Fruit fly (Drosophila melanogaster) whole organism, pupa: ENCODE results near the gene Pex14.

Experiments
- CG10348 ChIP-seq: fragments of 200-800 bp; sonication (Bioruptor generic); IDR thresholded peaks from 2 replicates; pipeline ENCODE4 v1.3.6; 2022; ENCODE audit warnings: missing biosample characterization, missing genetic modification characterization
- CG12605 ChIP-seq: fragments of 200-800 bp; sonication (Bioruptor generic); IDR thresholded peaks from 2 replicates; pipeline ENCODE4 v1.3.6; 2022; ENCODE audit warnings: missing biosample characterization, missing genetic modification characterization
- CG13204 ChIP-seq: fragments of 200-800 bp; sonication (Bioruptor generic); optimal IDR thresholded peaks from 2 replicates; lab custom pipeline; 2018; ENCODE audit warnings: missing biosample characterization, mild to moderate bottlenecking, missing genetic modification characterization, moderate library complexity
- CG14655 ChIP-seq: fragments of 200-800 bp; sonication (Bioruptor generic); optimal IDR thresholded peaks from 3 replicates; lab custom pipeline; 2017; ENCODE audit warnings: mild to moderate bottlenecking, missing biosample characterization, missing genetic modification reagents, missing genetic modification characterization
- CG15710 ChIP-seq: fragments of 200-800 bp; sonication (Bioruptor generic); optimal IDR thresholded peaks from 2 replicates; lab custom pipeline; 2018; ENCODE audit warnings: missing biosample characterization, mild to moderate bottlenecking, missing genetic modification characterization, moderate library complexity
- CG17806 ChIP-seq: fragments of 200-800 bp; sonication (Bioruptor generic); optimal IDR thresholded peaks from 2 replicates; lab custom pipeline; 2018; ENCODE audit warnings: missing biosample characterization, mild to moderate bottlenecking, missing genetic modification characterization, moderate library complexity
- CG32121 ChIP-seq: fragments of 200-800 bp; sonication (Bioruptor generic); IDR thresholded peaks from 2 replicates; pipeline ENCODE4 v1.3.6; 2022; ENCODE audit warnings: missing biosample characterization, missing genetic modification characterization
- CG34367 ChIP-seq: fragments of 200-800 bp; sonication (Bioruptor generic); optimal IDR thresholded peaks from 2 replicates; lab custom pipeline; 2018; ENCODE audit warnings: missing biosample characterization, mild to moderate bottlenecking, missing genetic modification characterization
- CG4496 ChIP-seq: fragments of 200-800 bp; sonication (Bioruptor generic); IDR thresholded peaks from 3 replicates; pipeline ENCODE4 v1.3.6; 2022; ENCODE audit warnings: missing biosample characterization, missing genetic modification characterization
- CG8159 ChIP-seq: fragments of 200-800 bp; sonication (Bioruptor generic); optimal IDR thresholded peaks from 3 replicates; lab custom pipeline; 2018; ENCODE audit warnings: missing biosample characterization, mild to moderate bottlenecking, missing genetic modification characterization, moderate library complexity
- CG8301 ChIP-seq: fragments of 200-800 bp; sonication (Bioruptor generic); optimal IDR thresholded peaks from 2 replicates; lab custom pipeline; 2018; ENCODE audit warnings: missing biosample characterization, mild to moderate bottlenecking, missing genetic modification characterization
- CG9948 ChIP-seq: fragments of 200-800 bp; sonication (Bioruptor generic); optimal IDR thresholded peaks from 2 replicates; lab custom pipeline; 2018; ENCODE audit warnings: missing biosample characterization, mild to moderate bottlenecking, missing genetic modification characterization, moderate library complexity
- D1 ChIP-seq: fragments of 200-800 bp; sonication (Bioruptor generic); optimal IDR thresholded peaks from 2 replicates; lab custom pipeline; 2018; ENCODE audit warnings: missing biosample characterization, mild to moderate bottlenecking, missing genetic modification characterization, moderate library complexity
- EcR ChIP-seq: fragments of 200-800 bp; sonication (Bioruptor generic); optimal IDR thresholded peaks from 3 replicates; lab custom pipeline; 2019; ENCODE audit warnings: missing biosample characterization, missing genetic modification characterization, mild to moderate bottlenecking, moderate library complexity, missing genetic modification reagents
- Pif1A ChIP-seq: fragments of 200-800 bp; sonication (Bioruptor generic); optimal IDR thresholded peaks from 3 replicates; lab custom pipeline; 2016; ENCODE audit warnings: missing biosample characterization, missing genetic modification characterization
- Pif1B ChIP-seq: fragments of 200-800 bp; sonication (Bioruptor generic); optimal IDR thresholded peaks from 3 replicates; lab custom pipeline; 2016; ENCODE audit warnings: missing biosample characterization, missing genetic modification characterization
- Snoo ChIP-seq: fragments of 200-800 bp; sonication (Bioruptor generic); optimal IDR thresholded peaks from 3 replicates; lab custom pipeline; 2017; ENCODE audit warnings: missing biosample characterization, mild to moderate bottlenecking, missing genetic modification characterization, inconsistent platforms
- fd96Ca ChIP-seq: fragments of 200-800 bp; sonication (Bioruptor generic); IDR thresholded peaks from 3 replicates; pipeline ENCODE4 v1.3.6; 2022; ENCODE audit warnings: missing biosample characterization, missing genetic modification characterization
- gl ChIP-seq: fragments of 200-800 bp; sonication (Bioruptor generic); optimal IDR thresholded peaks from 2 replicates; lab custom pipeline; 2018; ENCODE audit warnings: missing biosample characterization, mild to moderate bottlenecking, missing genetic modification characterization
- rn ChIP-seq: fragments of 200-800 bp; sonication (Bioruptor generic); IDR thresholded peaks from 2 replicates; pipeline ENCODE4 v1.3.6; 2022; ENCODE audit warnings: missing biosample characterization, missing genetic modification characterization

Gene Pex14

DNA sequence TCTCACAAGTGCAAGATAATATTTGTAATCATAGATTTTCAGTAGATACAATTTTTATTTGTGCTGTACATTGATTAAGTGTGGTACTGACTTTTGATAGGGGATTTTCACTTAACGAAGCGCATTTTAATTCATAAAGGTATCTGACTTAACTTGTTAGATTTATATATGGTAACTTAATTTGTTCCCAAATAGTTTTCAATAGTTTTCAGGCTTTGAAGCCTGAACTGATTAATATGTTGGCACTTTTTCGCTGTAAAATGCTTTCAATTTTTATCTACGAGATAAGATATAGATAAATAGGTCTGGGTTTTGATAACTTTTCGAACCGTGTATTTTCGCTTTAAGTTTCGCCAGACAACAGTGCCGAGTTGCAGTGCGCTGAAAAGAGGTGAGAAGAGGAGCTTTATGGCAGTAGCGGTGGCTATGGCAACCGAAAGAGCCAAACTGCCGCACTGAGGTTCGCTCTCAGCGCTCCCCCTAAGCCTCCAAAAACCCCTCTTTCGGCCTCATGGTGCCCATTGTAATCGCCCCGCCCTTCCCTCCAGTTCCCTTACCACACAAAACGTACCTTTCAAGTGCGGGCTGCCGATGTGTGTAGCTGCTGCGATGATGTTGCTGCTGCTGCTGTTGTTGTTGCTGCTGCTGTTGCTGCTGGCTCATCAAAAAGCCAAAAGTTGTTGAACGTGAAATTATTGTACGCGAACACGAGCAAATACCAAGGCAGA, 44.9 kb upstream of the Pex14 start:
- no peak for TF ChIP-seq rn
- TF ChIP-seq CG13204, result peak; percentile 83
- no peak for TF ChIP-seq CG10348 (GFP tag; lab: Robert Waterston, UW)
- no peak for TF ChIP-seq CG12605
- peak; percentile 8 for TF ChIP-seq CG14655 (GFP tag; lab: Kevin White, UChicago)
- TF ChIP-seq CG17806 (tag; lab: Kevin White, UChicago), result no peak
- TF ChIP-seq fd96Ca, result peak; percentile 53; the same call in 1 of the 3 replicates
- peak; percentile 53 for TF ChIP-seq EcR (GFP tag; lab: Kevin White, UChicago)
- no peak for TF ChIP-seq Snoo
- peak; percentile 40; the same call in 1 of the 3 replicates for TF ChIP-seq CG4496 (GFP tag; lab: Robert Waterston, UW)
- TF ChIP-seq Pif1B, result no peak
- TF ChIP-seq CG9948, result no peak
- no peak for TF ChIP-seq gl (tag; lab: Kevin White, UChicago)

DNA sequence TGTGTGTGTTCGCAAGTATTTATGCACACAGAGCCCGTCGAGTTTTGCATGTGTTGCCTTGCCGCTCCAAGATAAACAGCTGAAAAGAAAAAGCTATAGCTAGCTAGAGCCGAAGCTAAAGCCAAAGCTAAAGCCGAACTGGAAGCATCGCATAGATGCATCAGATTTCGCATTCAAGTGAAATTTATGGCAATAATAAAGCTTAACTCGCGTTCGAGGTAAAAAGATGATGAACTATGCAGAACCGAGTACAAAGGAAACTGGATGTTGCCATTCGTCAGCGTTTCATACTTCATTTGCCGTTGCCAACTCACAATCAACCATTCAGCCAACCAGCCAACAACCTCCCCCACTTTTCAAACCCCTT, 44.4 kb upstream of the Pex14 start:
- TF ChIP-seq gl (tag; lab: Kevin White, UChicago), result no peak
- no peak for TF ChIP-seq CG8159 (tag; lab: Kevin White, UChicago)
- TF ChIP-seq CG15710 (tag; lab: Kevin White, UChicago), result no peak

dm6 chr3L:20736266-20736665, 42.3 kb upstream of the Pex14 start:
- no peak for TF ChIP-seq CG8301 (tag; lab: Kevin White, UChicago)
- no peak for TF ChIP-seq CG10348 (GFP tag; lab: Robert Waterston, UW)
- no peak for TF ChIP-seq CG15710 (tag; lab: Kevin White, UChicago)
- no peak for TF ChIP-seq fd96Ca
- TF ChIP-seq CG12605, result no peak
- TF ChIP-seq Pif1A (GFP tag; lab: Kevin White, UChicago), result no peak
- TF ChIP-seq CG34367, result no peak
- no peak for TF ChIP-seq rn
- TF ChIP-seq CG17806 (tag; lab: Kevin White, UChicago), result no peak
- no peak for TF ChIP-seq CG32121 (GFP tag; lab: Robert Waterston, UW)
- no peak for TF ChIP-seq EcR (GFP tag; lab: Kevin White, UChicago)
- TF ChIP-seq Pif1B, result no peak

dm6 chr3L:20737346-20737745, 41.3 kb upstream of the Pex14 start:
- no peak for TF ChIP-seq CG13204
- no peak for TF ChIP-seq Snoo
- no peak for TF ChIP-seq CG17806 (tag; lab: Kevin White, UChicago)
- no peak for TF ChIP-seq Pif1B
- peak; percentile 13 for TF ChIP-seq gl (tag; lab: Kevin White, UChicago)
- TF ChIP-seq CG15710 (tag; lab: Kevin White, UChicago), result no peak
- TF ChIP-seq CG4496 (GFP tag; lab: Robert Waterston, UW), result 0 out of 3 replicates have a peak, but pooled peaks have one; percentile 37
- TF ChIP-seq fd96Ca, result no peak
- no peak for TF ChIP-seq D1
- TF ChIP-seq CG32121 (GFP tag; lab: Robert Waterston, UW), result no peak
- TF ChIP-seq EcR (GFP tag; lab: Kevin White, UChicago), result peak; percentile 47
- TF ChIP-seq CG9948, result no peak
- TF ChIP-seq CG8159 (tag; lab: Kevin White, UChicago), result peak; percentile 17
- no peak for TF ChIP-seq rn
- TF ChIP-seq CG12605, result no peak

dm6 chr3L:20739414-20739813, 39.2 kb upstream of the Pex14 start, which contains the start of gene Gr77a:
Gr77a (minus strand) TSS chr3L:20739430.
- peak; percentile 38 for TF ChIP-seq Pif1B
- TF ChIP-seq CG14655 (GFP tag; lab: Kevin White, UChicago), result peak; percentile 29
- no peak for TF ChIP-seq fd96Ca
- peak; percentile 49 for TF ChIP-seq CG17806 (tag; lab: Kevin White, UChicago)
- peak; percentile 51 for TF ChIP-seq CG9948
- peak; percentile 26 for TF ChIP-seq Pif1A (GFP tag; lab: Kevin White, UChicago)
- TF ChIP-seq CG34367, result peak; percentile 1
- TF ChIP-seq CG8159 (tag; lab: Kevin White, UChicago), result peak; percentile 61
- TF ChIP-seq CG15710 (tag; lab: Kevin White, UChicago), result peak; percentile 51
- no peak for TF ChIP-seq gl (tag; lab: Kevin White, UChicago)

dm6 chr3L:20747299-20747925, 31.2 kb upstream of the Pex14 start:
- TF ChIP-seq CG14655 (GFP tag; lab: Kevin White, UChicago), result peak; percentile 5
- peak; percentile 4 for TF ChIP-seq Snoo
- no peak for TF ChIP-seq CG34367

dm6 chr3L:20748577-20748976, 30.0 kb upstream of the Pex14 start:
- TF ChIP-seq CG10348 (GFP tag; lab: Robert Waterston, UW) (no peak), CG13204 (no peak), rn (no peak), CG9948 (no peak), CG8159 (tag; lab: Kevin White, UChicago) (no peak), CG14655 (GFP tag; lab: Kevin White, UChicago) (no peak), CG12605 (no peak), D1 (no peak), Pif1B (no peak), CG4496 (GFP tag; lab: Robert Waterston, UW) (no peak)
- TF ChIP-seq, all 21 proteins: peak for 0
